Worm (Caenorhabditis elegans) whole organism, early embryonic: ENCODE data around the gene F28G4.3.

Experiments
- B0310.2 ChIP-seq: sonication (generic microtip); optimal IDR thresholded peaks from 2 replicates; lab custom pipeline; 2016; ENCODE audit warnings: mild to moderate bottlenecking, missing genetic modification characterization, missing compliant biosample characterization
- F13C5.2 ChIP-seq: sonication (generic microtip); optimal IDR thresholded peaks from 2 replicates; lab custom pipeline; 2017; ENCODE audit warnings: mild to moderate bottlenecking, missing genetic modification characterization, inconsistent platforms, missing compliant biosample characterization
- aly-1 ChIP-seq: sonication (generic microtip); optimal IDR thresholded peaks from 2 replicates; lab custom pipeline; 2016; ENCODE audit warnings: missing genetic modification characterization, missing compliant biosample characterization
- ama-1 ChIP-seq: fragments of 150-350 bp; optimal IDR thresholded peaks from 2 replicates; lab custom pipeline; 2014
- ceh-13 ChIP-seq: fragments of 200-800 bp; sonication (Bioruptor generic); optimal IDR thresholded peaks from 2 replicates; lab custom pipeline; 2018; ENCODE audit warnings: mild to moderate bottlenecking, missing genetic modification characterization, missing compliant biosample characterization
- ceh-36 ChIP-seq: sonication (generic microtip); optimal IDR thresholded peaks from 2 replicates; lab custom pipeline; 2016; ENCODE audit warnings: missing genetic modification characterization, inconsistent platforms, missing compliant biosample characterization
- ets-7 ChIP-seq: sonication (generic microtip); optimal IDR thresholded peaks from 2 replicates; lab custom pipeline; 2016; ENCODE audit warnings: missing genotype, missing genetic modification characterization, missing compliant biosample characterization
- flt-1 ChIP-seq: fragments of 200-800 bp; sonication (Bioruptor generic); IDR thresholded peaks from 2 replicates; pipeline ENCODE4 v1.3.6; 2022; ENCODE audit warnings: missing genetic modification characterization, missing compliant biosample characterization
- hmbx-1 ChIP-seq: sonication (generic microtip); optimal IDR thresholded peaks from 2 replicates; lab custom pipeline; 2016; ENCODE audit warnings: mild to moderate bottlenecking, missing genetic modification characterization, missing compliant biosample characterization
- hmg-4 ChIP-seq: fragments of 200-800 bp; sonication (Bioruptor generic); optimal IDR thresholded peaks from 2 replicates; lab custom pipeline; 2018; ENCODE audit warnings: mild to moderate bottlenecking, missing genetic modification characterization, missing compliant biosample characterization
- hnd-1 ChIP-seq: sonication (generic microtip); optimal IDR thresholded peaks from 2 replicates; lab custom pipeline; 2016; ENCODE audit warnings: missing genetic modification characterization, missing compliant biosample characterization
- pes-1 ChIP-seq: fragments of 200-800 bp; sonication (Bioruptor generic); IDR thresholded peaks from 2 replicates; pipeline ENCODE4 v1.3.6; 2022; ENCODE audit warnings: missing genetic modification reagents, missing genetic modification characterization, missing compliant biosample characterization
- scrt-1 ChIP-seq: fragments of 200-800 bp; sonication (Bioruptor generic); IDR thresholded peaks from 2 replicates; pipeline ENCODE4 v1.3.6; 2022; ENCODE audit warnings: missing genetic modification characterization, missing compliant biosample characterization
- sea-1 ChIP-seq: fragments of 200-800 bp; sonication (Bioruptor generic); conservative IDR thresholded peaks from 2 replicates; pipeline ENCODE4 v1.3.6; 2022; ENCODE audit warnings: missing genetic modification characterization, missing compliant biosample characterization
- tbx-11 ChIP-seq: fragments of 200-800 bp; sonication (Bioruptor generic); IDR thresholded peaks from 2 replicates; pipeline ENCODE4 v1.3.6; 2022; ENCODE audit warnings: missing genetic modification characterization, missing compliant biosample characterization
- tbx-37 ChIP-seq: fragments of 200-800 bp; sonication (Bioruptor generic); conservative IDR thresholded peaks from 2 replicates; pipeline ENCODE4 v1.3.6; 2022; ENCODE audit warnings: missing genetic modification reagents, missing genetic modification characterization, missing compliant biosample characterization
- tra-4 ChIP-seq: sonication (generic microtip); optimal IDR thresholded peaks from 2 replicates; lab custom pipeline; 2017; ENCODE audit warnings: missing genetic modification characterization, missing compliant biosample characterization

Gene F28G4.3

ce11 chrV:16308343-16308742 is 20.8 kb upstream of the F28G4.3 start:
- TF ChIP-seq B0310.2 (tag; lab: Kevin White, UChicago) = no peak
- TF ChIP-seq flt-1 = no peak
- TF ChIP-seq pes-1 = no peak
- TF ChIP-seq sea-1 (GFP tag; lab: Robert Waterston, UW) = no peak
- no peak for TF ChIP-seq tbx-37 (GFP tag; lab: Robert Waterston, UW)
- TF ChIP-seq ets-7 (tag; lab: Kevin White, UChicago) = no peak

DNA sequence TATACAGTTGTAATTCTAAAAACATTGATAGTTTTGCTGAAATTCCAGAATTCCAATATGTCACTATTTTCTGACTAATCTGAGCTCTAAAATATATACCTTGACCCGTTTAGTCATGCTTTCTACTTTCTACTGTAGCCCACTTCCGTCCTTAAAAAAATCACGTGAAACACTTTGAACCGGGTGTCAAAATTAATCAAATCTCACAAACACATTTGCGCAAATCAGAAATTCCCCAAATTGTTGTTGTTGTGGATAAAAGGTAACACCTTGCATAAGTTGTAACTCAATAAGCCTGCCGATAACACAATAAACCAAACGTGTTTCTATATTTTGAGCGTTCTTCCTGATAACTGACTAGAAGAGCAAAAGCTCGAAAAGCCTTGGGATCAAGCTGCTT is 19.7 kb upstream of the F28G4.3 start, which contains the start of gene srxa-7:
Gene srxa-7 (plus strand): TSS at position 301 of the 400 bp plus-strand sequence.
- TF ChIP-seq tra-4 (no peak), sea-1 (GFP tag; lab: Robert Waterston, UW) (no peak)

ce11 chrV:16302439-16302838 is 14.9 kb upstream of the F28G4.3 start, which contains the start of the genes C31A11.13 and oac-6:
Gene C31A11.13 (minus strand): TSS chrV:16302551.
Gene oac-6 (plus strand): TSS chrV:16302717.
- TF ChIP-seq tbx-11 (GFP tag; lab: Robert Waterston, UW) (no peak), hnd-1 (tag; lab: Kevin White, UChicago) (no peak), hmbx-1 (no peak), hmg-4 (no peak), F13C5.2 (tag; lab: Kevin White, UChicago) (no peak), scrt-1 (no peak), pes-1 (no peak), ets-7 (tag; lab: Kevin White, UChicago) (no peak), flt-1 (no peak), tra-4 (no peak), sea-1 (GFP tag; lab: Robert Waterston, UW) (no peak), ceh-13 (GFP tag; lab: Kevin White, UChicago) (no peak), ceh-36 (tag; lab: Kevin White, UChicago) (no peak)

ce11 chrV:16300276-16300675 is 12.8 kb upstream of the F28G4.3 start, which contains the start of gene srbc-82:
Gene srbc-82 (plus strand): TSS chrV:16300576.
- TF ChIP-seq sea-1 (GFP tag; lab: Robert Waterston, UW) (no peak), tbx-11 (GFP tag; lab: Robert Waterston, UW) (no peak), F13C5.2 (tag; lab: Kevin White, UChicago) (no peak), aly-1 (tag; lab: Kevin White, UChicago) (no peak), ceh-13 (GFP tag; lab: Kevin White, UChicago) (no peak), flt-1 (no peak), ceh-36 (tag; lab: Kevin White, UChicago) (no peak), tbx-37 (GFP tag; lab: Robert Waterston, UW) (no peak), hmg-4 (no peak), ama-1 (lab: Kevin White, UChicago) (no peak), hmbx-1 (no peak), hnd-1 (tag; lab: Kevin White, UChicago) (no peak)

DNA sequence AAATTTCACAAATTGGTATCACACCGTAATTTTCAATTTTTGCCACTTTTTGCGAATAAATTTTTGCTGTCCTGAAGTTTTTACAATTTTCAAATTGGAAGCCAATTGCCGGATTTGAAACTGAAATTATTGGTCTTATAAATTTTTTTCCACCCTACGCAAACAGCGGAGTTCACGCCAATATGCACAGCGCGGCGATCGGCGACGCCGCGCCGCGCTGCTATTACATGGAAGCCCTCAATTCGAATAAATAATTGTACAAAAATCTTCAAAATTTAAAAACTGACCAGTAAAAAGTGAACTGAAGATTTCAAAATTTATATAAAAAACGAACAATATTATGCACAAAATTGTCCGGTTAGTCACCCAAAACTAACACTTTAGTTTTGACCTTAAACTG is 12.3 kb upstream of the F28G4.3 start:
- no peak for TF ChIP-seq B0310.2 (tag; lab: Kevin White, UChicago)
- TF ChIP-seq ets-7 (tag; lab: Kevin White, UChicago) = no peak
- no peak for TF ChIP-seq hmbx-1
- TF ChIP-seq pes-1 = no peak
- no peak for TF ChIP-seq ama-1 (lab: Kevin White, UChicago)
- no peak for TF ChIP-seq aly-1 (tag; lab: Kevin White, UChicago)
- TF ChIP-seq F13C5.2 (tag; lab: Kevin White, UChicago) = no peak
- TF ChIP-seq sea-1 (GFP tag; lab: Robert Waterston, UW) = no peak
- no peak for TF ChIP-seq tbx-37 (GFP tag; lab: Robert Waterston, UW)
- no peak for TF ChIP-seq hmg-4
- no peak for TF ChIP-seq tbx-11 (GFP tag; lab: Robert Waterston, UW)
- TF ChIP-seq tra-4 = no peak
- TF ChIP-seq ceh-36 (tag; lab: Kevin White, UChicago) = no peak
- TF ChIP-seq flt-1 = no peak

DNA sequence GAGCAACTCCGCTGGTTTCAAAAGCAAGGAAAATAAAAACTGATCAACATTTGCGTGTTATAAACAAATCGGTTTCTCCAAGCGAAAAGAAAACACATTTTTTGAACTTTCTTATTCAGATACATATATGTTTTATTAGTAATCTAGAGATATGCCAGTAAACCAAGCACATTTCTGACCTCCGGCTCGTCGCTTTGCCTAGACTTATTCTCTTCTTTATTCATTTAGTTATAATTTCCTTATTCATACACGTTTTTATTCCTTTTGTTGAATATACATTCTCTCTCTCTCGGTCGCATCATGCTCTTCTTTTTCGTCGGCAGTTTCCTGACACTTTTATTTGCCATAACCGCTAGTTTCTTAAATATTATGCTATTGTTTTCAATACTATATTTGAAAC is 11.2 kb upstream of the F28G4.3 start, which contains the start of gene srbc-84:
Gene srbc-84 (plus strand): TSS at position 301 of the 400 bp plus-strand sequence.
- TF ChIP-seq tbx-37 (GFP tag; lab: Robert Waterston, UW) (no peak), ama-1 (lab: Kevin White, UChicago) (no peak), aly-1 (tag; lab: Kevin White, UChicago) (no peak), hmbx-1 (no peak), tbx-11 (GFP tag; lab: Robert Waterston, UW) (no peak), hmg-4 (no peak), sea-1 (GFP tag; lab: Robert Waterston, UW) (no peak), B0310.2 (tag; lab: Kevin White, UChicago) (no peak), flt-1 (no peak)

DNA sequence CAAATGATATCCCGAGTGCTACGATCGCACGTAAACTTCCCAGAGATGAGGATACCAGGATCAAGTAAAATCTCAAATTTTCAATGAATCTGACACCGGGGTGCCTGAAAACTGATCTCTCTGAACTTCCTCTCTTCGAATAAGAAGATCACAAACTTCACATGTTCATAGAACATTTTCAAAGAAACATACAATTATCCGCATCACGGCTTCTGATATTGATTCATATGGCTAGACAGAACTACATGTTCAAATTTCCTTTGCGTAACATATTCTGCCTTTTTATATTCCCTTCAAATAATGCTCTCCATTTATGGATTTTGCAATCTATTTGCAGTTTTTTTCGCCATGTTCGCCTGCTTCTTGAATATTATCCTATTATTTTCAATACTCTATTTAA is 9.6 kb upstream of the F28G4.3 start, which contains the start of gene srbc-83:
Gene srbc-83 (plus strand): TSS at position 301 of the 400 bp plus-strand sequence.
- TF ChIP-seq sea-1 (GFP tag; lab: Robert Waterston, UW) (no peak), ama-1 (lab: Kevin White, UChicago) (no peak), hnd-1 (tag; lab: Kevin White, UChicago) (no peak), F13C5.2 (tag; lab: Kevin White, UChicago) (no peak), ceh-36 (tag; lab: Kevin White, UChicago) (no peak), ets-7 (tag; lab: Kevin White, UChicago) (no peak), scrt-1 (no peak), tbx-11 (GFP tag; lab: Robert Waterston, UW) (no peak), pes-1 (no peak), tra-4 (no peak), aly-1 (tag; lab: Kevin White, UChicago) (no peak), hmg-4 (no peak), hmbx-1 (no peak), B0310.2 (tag; lab: Kevin White, UChicago) (no peak), flt-1 (no peak)

DNA sequence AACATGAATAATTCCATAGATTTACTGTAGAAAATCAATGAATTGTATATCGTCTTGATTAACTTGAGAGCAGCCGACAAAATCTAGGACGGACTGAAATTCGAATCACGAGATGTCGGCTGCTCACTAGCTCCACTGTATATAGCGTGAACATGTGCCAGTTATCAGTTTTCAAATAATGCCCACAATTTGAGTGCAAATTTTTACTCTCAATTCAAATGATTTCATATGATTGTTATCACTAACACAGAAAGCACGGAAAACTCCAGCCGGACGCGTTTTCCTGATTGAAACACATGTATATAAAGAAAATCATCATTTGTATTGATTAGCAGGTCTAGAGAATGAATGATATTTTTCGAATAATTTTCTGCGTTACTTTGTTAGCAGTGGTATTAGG is 4.9 kb upstream of the F28G4.3 start, which contains the start of gene oac-5:
Gene oac-5 (plus strand): TSS at position 301 of the 400 bp plus-strand sequence.
- no peak for TF ChIP-seq aly-1 (tag; lab: Kevin White, UChicago)
